Worm (Caenorhabditis elegans): ENCODE data around the gene T14G8.6.

Gene T14G8.6

DNA sequence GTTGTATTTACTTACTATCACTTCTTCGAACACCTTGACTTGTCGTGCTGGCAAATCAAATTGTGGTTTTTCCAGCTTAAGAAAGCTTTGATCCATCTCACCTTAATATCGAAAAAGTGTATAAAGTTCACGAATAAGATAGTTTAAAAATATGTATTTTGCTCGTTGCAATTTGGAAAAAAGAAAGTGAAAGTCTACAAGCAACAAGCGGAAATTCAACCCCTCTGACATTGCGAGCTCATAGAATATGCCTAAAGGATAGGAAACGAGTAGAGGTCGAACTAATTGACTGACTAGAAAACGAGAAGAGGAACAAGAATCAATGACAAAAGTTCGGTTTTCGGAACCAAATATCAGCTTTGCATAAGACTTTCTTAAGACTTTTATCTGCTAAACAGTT is 1.1 kb upstream of the T14G8.6 start, which contains the start of gene T14G8.4:
TSS of gene T14G8.4 (minus strand) at position 101 of the 400 bp plus-strand sequence.
- TF ChIP-seq ztf-7 (tag; optimal IDR thresholded peaks at IDR 0.05) (no peak), daf-8 (GFP tag; IDR thresholded peaks at IDR 0.05) (no peak), lin-29 (GFP tag; IDR thresholded peaks at IDR 0.05) (no peak), unc-62 (GFP tag; optimal IDR thresholded peaks at IDR 0.05 in 1 of 2) (peak in 1 of 2 experiments; percentile 66), unc-62 (tag; optimal IDR thresholded peaks at IDR 0.05) (no peak), duxl-1 (tag; optimal IDR thresholded peaks at IDR 0.05; ENCODE audit: poor library complexity) (no peak), hlh-30 (tag; optimal IDR thresholded peaks at IDR 0.05; ENCODE audit: insufficient read depth) (no peak), lsy-2 (tag; optimal IDR thresholded peaks at IDR 0.05) (no peak)

DNA sequence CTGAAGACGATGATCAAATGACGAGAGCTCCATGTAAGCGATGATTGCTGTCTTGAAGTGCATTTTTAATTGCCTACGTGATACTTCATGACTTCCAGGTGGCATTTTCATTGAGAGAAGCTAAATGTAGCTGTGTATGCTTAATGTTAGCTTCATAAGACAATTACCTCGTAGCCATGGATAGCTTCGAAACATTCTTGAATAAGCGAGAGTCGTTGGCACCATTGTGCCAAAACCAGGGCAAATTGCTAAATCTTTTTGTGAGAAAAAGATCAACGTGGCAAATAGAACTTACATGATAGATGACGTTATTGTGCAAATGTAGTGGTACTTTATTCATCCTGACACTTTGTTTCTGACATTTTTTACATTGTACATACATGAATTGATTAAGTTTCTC is 616 bp upstream of the T14G8.6 start:
- TF ChIP-seq aha-1 (tag): peak; percentile 91
- no peak for TF ChIP-seq egl-27 (tag; optimal IDR thresholded peaks at IDR 0.05)

DNA sequence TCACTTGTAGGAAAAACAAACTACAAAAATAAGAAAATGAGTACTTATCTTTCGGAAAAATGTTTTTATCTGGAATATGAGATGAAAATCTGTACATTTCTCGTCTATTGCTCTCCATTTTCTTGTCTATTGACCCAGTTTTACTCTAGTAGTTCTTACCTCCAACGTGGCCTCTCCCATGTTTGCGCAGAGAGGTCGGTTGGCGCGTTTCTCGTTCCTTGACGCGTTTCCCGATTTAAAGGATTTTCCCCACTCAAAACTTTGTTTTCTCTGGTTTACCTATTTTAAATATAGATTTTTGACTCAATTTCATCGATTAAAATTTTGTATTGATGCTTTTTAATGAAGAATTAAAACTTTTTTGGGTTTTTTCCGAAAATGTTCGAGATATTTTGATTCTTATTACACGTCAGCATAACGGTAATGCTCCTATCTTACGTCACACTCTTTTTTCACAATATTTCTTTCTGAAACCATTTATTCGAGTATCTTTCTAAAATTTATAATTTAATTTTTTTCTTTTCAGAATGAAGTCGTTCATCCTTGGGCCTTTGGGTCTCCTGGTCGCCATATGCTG is 1.8 kb downstream of the T14G8.6 start, which contains the start of gene T14G8.3:
TSS of gene T14G8.3 (plus strand) at position 527 of the 577 bp plus-strand sequence.
- TF ChIP-seq nhr-11 (tag; optimal IDR thresholded peaks at IDR 0.05) (no peak), F49E8.2 (tag; optimal IDR thresholded peaks at IDR 0.05; ENCODE audit: borderline replicate concordance) (no peak), daf-16 (GFP tag; optimal IDR thresholded peaks at IDR 0.05) (no peak), daf-16 (tag; optimal IDR thresholded peaks at IDR 0.05) (peak; percentile 52), hlh-11 (tag; optimal IDR thresholded peaks at IDR 0.05) (peak; percentile 68), rbr-2 (tag; optimal IDR thresholded peaks at IDR 0.05) (peak; percentile 44), fos-1 (tag; optimal IDR thresholded peaks at IDR 0.05) (no peak), zag-1 (tag; optimal IDR thresholded peaks at IDR 0.05) (no peak), mdt-29 (GFP tag; IDR thresholded peaks at IDR 0.05) (no peak), zfp-2 (tag; optimal IDR thresholded peaks at IDR 0.05) (no peak), aha-1 (tag) (peak; percentile 77), ztf-7 (tag; optimal IDR thresholded peaks at IDR 0.05) (no peak), unc-130 (GFP tag; optimal IDR thresholded peaks at IDR 0.05) (no peak), lir-3 (tag; optimal IDR thresholded peaks at IDR 0.05) (no peak), zfp-3 (GFP tag; conservative IDR thresholded peaks at IDR 0.05) (no peak), Y75B8A.6 (GFP tag; IDR thresholded peaks at IDR 0.05) (no peak), mes-2 (tag; optimal IDR thresholded peaks at IDR 0.05; ENCODE audit: poor library complexity, severe bottlenecking) (peak; percentile 69), tag-97 (GFP tag; IDR thresholded peaks at IDR 0.05) (no peak), mxl-2 (GFP tag; conservative IDR thresholded peaks at IDR 0.05) (no peak), arid-1 (GFP tag; conservative IDR thresholded peaks at IDR 0.05) (no peak), lim-7 (GFP tag; IDR thresholded peaks at IDR 0.05) (no peak), Y48G9A.11 (GFP tag; IDR thresholded peaks at IDR 0.05) (no peak), tra-1 (GFP tag; IDR thresholded peaks at IDR 0.05) (no peak), nhr-28 (tag; optimal IDR thresholded peaks at IDR 0.05) (peak; percentile 58), vab-7 (GFP tag; IDR thresholded peaks at IDR 0.05) (no peak), F44E2.7 (GFP tag; IDR thresholded peaks at IDR 0.05) (no peak), ces-1 (GFP tag; optimal IDR thresholded peaks at IDR 0.05) (no peak), lin-1 (GFP tag; IDR thresholded peaks at IDR 0.05) (no peak), madf-5 (GFP tag; IDR thresholded peaks at IDR 0.05) (no peak), ceh-28 (tag; optimal IDR thresholded peaks at IDR 0.05) (no peak), nhr-6 (tag; optimal IDR thresholded peaks at IDR 0.05) (peak; percentile 57), dmd-9 (GFP tag; IDR thresholded peaks at IDR 0.05) (no peak), zip-2 (tag; optimal IDR thresholded peaks at IDR 0.05) (no peak), lsy-2 (tag; optimal IDR thresholded peaks at IDR 0.05) (peak in 1 of 2 experiments; percentile 75), set-16 (GFP tag; IDR thresholded peaks at IDR 0.05) (no peak), nhr-76 (tag; optimal IDR thresholded peaks at IDR 0.05) (no peak), D1046.2 (GFP tag; IDR thresholded peaks at IDR 0.05) (no peak), lin-38 (GFP tag; IDR thresholded peaks at IDR 0.05) (no peak), unc-62 (GFP tag; optimal IDR thresholded peaks at IDR 0.05 in 1 of 2) (no peak), unc-62 (tag; optimal IDR thresholded peaks at IDR 0.05) (no peak), nhr-48 (tag; optimal IDR thresholded peaks at IDR 0.05) (no peak), pha-4 (GFP tag; IDR thresholded peaks at IDR 0.05) (no peak), pha-4 (tag; optimal IDR thresholded peaks at IDR 0.05) (no peak)
